Fruit fly (Drosophila melanogaster) whole organism: ENCODE data around the gene CG42654.

ENCODE experiments used
- CG8478 ChIP-seq: fragments of >200 bp; optimal IDR thresholded peaks from 2 replicates; lab custom pipeline; 2018; ENCODE audit warnings: inconsistent platforms
- Dll ChIP-seq: fragments of >200 bp; optimal IDR thresholded peaks from 2 replicates; lab custom pipeline; 2017
- EcR ChIP-seq, 2 experiments: fragments of >200 bp; optimal IDR thresholded peaks; 2 replicates each; lab custom pipeline; 2017; ENCODE audit warnings: missing biosample characterization in 2 of 2, missing genetic modification characterization in 2 of 2, missing genetic modification reagents in 2 of 2
- pan ChIP-seq: fragments of >200 bp; optimal IDR thresholded peaks from 2 replicates; lab custom pipeline; 2017
- psq ChIP-seq: fragments of >200 bp; optimal IDR thresholded peaks from 2 replicates; lab custom pipeline; 2017
- usp ChIP-seq: fragments of >200 bp; optimal IDR thresholded peaks from 2 replicates; lab custom pipeline; 2017; ENCODE audit warnings: missing biosample characterization, missing genetic modification characterization, mixed read lengths

DNA sequence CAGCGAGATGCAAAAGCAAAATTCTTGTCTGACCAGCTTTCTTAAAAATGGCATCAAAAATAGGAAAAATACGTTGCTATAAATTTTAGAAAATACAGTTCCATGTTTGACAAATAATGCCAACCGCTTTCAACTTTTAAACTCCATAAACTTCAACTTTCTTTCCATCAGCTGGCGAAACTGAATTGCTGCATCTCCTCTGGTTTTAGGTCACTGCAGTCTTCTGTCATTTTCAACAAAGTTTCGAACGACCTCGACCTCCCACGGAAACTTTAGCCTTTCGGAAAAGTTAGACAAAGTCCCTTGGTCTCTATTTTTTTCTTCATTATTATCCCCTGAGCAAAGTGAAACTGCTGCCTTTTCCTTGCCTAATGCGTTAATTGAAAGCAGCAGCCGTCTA, 1.4 kb upstream of the CG42654 start, which contains the start of gene CG42263:
- TF ChIP-seq usp (no peak), EcR (GFP tag; optimal IDR thresholded peaks at IDR 0.05; lab: Kevin White, UChicago) (no peak), pan (no peak), CG8478 (lab: Kevin White, UChicago) (no peak), psq (lab: Kevin White, UChicago) (no peak), Dll (no peak)
